Fruit fly (Drosophila melanogaster) whole organism, wandering third instar larva: ENCODE measurements around the gene Arc42.

Experiments
- Abd-B ChIP-seq: fragments of >200 bp; optimal IDR thresholded peaks from 2 replicates; lab custom pipeline; 2017; ENCODE audit warnings: missing biosample characterization, missing genetic modification characterization
- CG32264 ChIP-seq: fragments of 200-800 bp; sonication (Bioruptor generic); optimal IDR thresholded peaks from 2 replicates; lab custom pipeline; 2016; ENCODE audit warnings: missing biosample characterization, missing genetic modification characterization
- CG9705 ChIP-seq: fragments of 200-800 bp; sonication (Bioruptor generic); optimal IDR thresholded peaks from 2 replicates; lab custom pipeline; 2018; ENCODE audit warnings: missing biosample characterization, mild to moderate bottlenecking, missing genetic modification characterization
- Dif ChIP-seq: fragments of 200-275, 200-300 bp; sonication (Bioruptor generic); optimal IDR thresholded peaks from 2 replicates; lab custom pipeline; 2018; ENCODE audit warnings: missing biosample characterization, missing genetic modification characterization; ENCODE audit not compliant: partially characterized antibody
- GATAd ChIP-seq: sonication (Bioruptor generic); optimal IDR thresholded peaks from 2 replicates; lab custom pipeline; 2016; ENCODE audit warnings: missing biosample characterization, missing genetic modification characterization
- HLH106 ChIP-seq: fragments of 200-800 bp; optimal IDR thresholded peaks from 3 replicates; lab custom pipeline; 2019; ENCODE audit warnings: missing biosample characterization, mild to moderate bottlenecking, missing genetic modification characterization, moderate library complexity
- Hnf4 ChIP-seq: fragments of 200-800 bp; sonication (Bioruptor generic); optimal IDR thresholded peaks from 2 replicates; lab custom pipeline; 2016; ENCODE audit warnings: missing biosample characterization, mild to moderate bottlenecking, missing genetic modification characterization
- Hr78 ChIP-seq: fragments of >200 bp; optimal IDR thresholded peaks from 2 replicates; lab custom pipeline; 2017; ENCODE audit warnings: missing biosample characterization, missing genetic modification characterization
- Hr83 ChIP-seq: fragments of 200-300 bp; sonication (Bioruptor generic); optimal IDR thresholded peaks from 2 replicates; lab custom pipeline; 2016; ENCODE audit warnings: missing biosample characterization, mild to moderate bottlenecking, missing genetic modification characterization, moderate library complexity; ENCODE audit not compliant: poor library complexity, severe bottlenecking
- Jra ChIP-seq: sonication (Bioruptor generic); optimal IDR thresholded peaks from 2 replicates; lab custom pipeline; 2016; ENCODE audit warnings: missing biosample characterization, missing genetic modification characterization
- Mio ChIP-seq: sonication (Bioruptor generic); optimal IDR thresholded peaks from 2 replicates; lab custom pipeline; 2016; ENCODE audit warnings: missing biosample characterization, missing genetic modification characterization
- Myc ChIP-seq: fragments of >200 bp; optimal IDR thresholded peaks from 2 replicates; lab custom pipeline; 2017
- N ChIP-seq: fragments of >200 bp; optimal IDR thresholded peaks from 2 replicates; lab custom pipeline; 2018; ENCODE audit warnings: missing biosample characterization, missing external identifiers, missing genetic modification characterization
- OdsH ChIP-seq: fragments of 200-800 bp; sonication (Bioruptor generic); optimal IDR thresholded peaks from 2 replicates; lab custom pipeline; 2016; ENCODE audit warnings: missing biosample characterization, mild to moderate bottlenecking, missing genetic modification characterization
- Rel ChIP-seq, 2 experiments: fragments of 200-800 bp; sonication (Bioruptor generic) in 1 of 2; optimal IDR thresholded peaks; 2 replicates in 1 of 2; 3 replicates in 1 of 2; lab custom pipeline; 2016 to 2019; ENCODE audit warnings: mild to moderate bottlenecking in 2 of 2, missing biosample characterization in 2 of 2, missing genetic modification characterization in 2 of 2, moderate library complexity in 1 of 2
- Sp1 ChIP-seq: fragments of 200-800 bp; sonication (Bioruptor generic); optimal IDR thresholded peaks from 3 replicates; lab custom pipeline; 2019; ENCODE audit warnings: missing biosample characterization, mild to moderate bottlenecking, missing genetic modification characterization, moderate library complexity
- Vsx2 ChIP-seq: fragments of 200-300, 225-300 bp; sonication (Bioruptor generic); optimal IDR thresholded peaks from 2 replicates; lab custom pipeline; 2018; ENCODE audit warnings: missing biosample characterization, missing genetic modification characterization; ENCODE audit not compliant: partially characterized antibody
- br ChIP-seq: fragments of 200-800 bp; sonication (Bioruptor generic); optimal IDR thresholded peaks from 2 replicates; lab custom pipeline; 2016; ENCODE audit warnings: missing biosample characterization, missing genetic modification characterization
- brk ChIP-seq: fragments of 200-800 bp; sonication (Bioruptor generic); optimal IDR thresholded peaks from 2 replicates; lab custom pipeline; 2016; ENCODE audit warnings: missing biosample characterization, mild to moderate bottlenecking, missing genetic modification characterization
- dl ChIP-seq, 2 experiments: fragments of 175-275, 200-275 bp in 1 of 2; fragments of 200-275 bp in 1 of 2; sonication (Bioruptor generic); optimal IDR thresholded peaks; lab custom pipeline; 2018; ENCODE audit warnings: mild to moderate bottlenecking in 2 of 2, missing biosample characterization in 2 of 2, missing genetic modification characterization in 2 of 2, moderate library complexity in 2 of 2; ENCODE audit not compliant: partially characterized antibody in 2 of 2, insufficient read depth in 1 of 2
- dmrt93B ChIP-seq: fragments of 200-800 bp; sonication (Bioruptor generic); optimal IDR thresholded peaks from 2 replicates; lab custom pipeline; 2018; ENCODE audit warnings: missing biosample characterization, mild to moderate bottlenecking, missing genetic modification characterization
- dsf ChIP-seq: sonication (Bioruptor generic); optimal IDR thresholded peaks from 2 replicates; lab custom pipeline; 2016; ENCODE audit warnings: missing biosample characterization, missing genetic modification characterization, borderline replicate concordance
- ey ChIP-seq: fragments of 200-800 bp; sonication (Bioruptor generic); optimal IDR thresholded peaks from 2 replicates; lab custom pipeline; 2016; ENCODE audit warnings: missing biosample characterization, missing genetic modification characterization
- foxo ChIP-seq, 2 experiments: fragments of 200-800 bp; sonication (Bioruptor generic); optimal IDR thresholded peaks; 2 replicates in 1 of 2; 3 replicates in 1 of 2; lab custom pipeline; 2016 to 2017; ENCODE audit warnings: missing biosample characterization in 2 of 2, missing genetic modification characterization in 2 of 2
- fru ChIP-seq: fragments of 200-800 bp; sonication (Bioruptor generic); optimal IDR thresholded peaks from 3 replicates; lab custom pipeline; 2016; ENCODE audit warnings: missing biosample characterization, mild to moderate bottlenecking, missing genetic modification characterization
- h ChIP-seq: fragments of 200-800 bp; sonication (Bioruptor generic); optimal IDR thresholded peaks from 3 replicates; lab custom pipeline; 2016; ENCODE audit warnings: missing biosample characterization, mild to moderate bottlenecking, missing genetic modification characterization
- jim ChIP-seq: fragments of 175-275, 200-325 bp; sonication (Bioruptor generic); optimal IDR thresholded peaks from 2 replicates; lab custom pipeline; 2016; ENCODE audit warnings: missing biosample characterization, mild to moderate bottlenecking, missing genetic modification characterization
- lola ChIP-seq: fragments of >200 bp; optimal IDR thresholded peaks from 2 replicates; lab custom pipeline; 2017; ENCODE audit warnings: missing biosample characterization, missing genetic modification characterization
- pan ChIP-seq: fragments of >200 bp; optimal IDR thresholded peaks from 2 replicates; lab custom pipeline; 2017
- rgr ChIP-seq: fragments of 200-800 bp; sonication (Bioruptor generic); optimal IDR thresholded peaks from 3 replicates; lab custom pipeline; 2016; ENCODE audit warnings: missing biosample characterization, mild to moderate bottlenecking, missing genetic modification characterization
- sage ChIP-seq: fragments of 200-800 bp; sonication (Bioruptor generic); optimal IDR thresholded peaks from 2 replicates; lab custom pipeline; 2016; ENCODE audit warnings: missing biosample characterization, mild to moderate bottlenecking, missing genetic modification characterization
- sv ChIP-seq: fragments of 200-800 bp; sonication (Bioruptor generic); optimal IDR thresholded peaks from 3 replicates; lab custom pipeline; 2016; ENCODE audit warnings: missing biosample characterization, missing genetic modification characterization
- tai ChIP-seq: sonication (Bioruptor generic); optimal IDR thresholded peaks from 2 replicates; lab custom pipeline; 2016; ENCODE audit warnings: missing biosample characterization, missing genetic modification characterization
- woc ChIP-seq: sonication (Bioruptor generic); optimal IDR thresholded peaks from 2 replicates; lab custom pipeline; 2016; ENCODE audit warnings: missing biosample characterization, mild to moderate bottlenecking, missing genetic modification characterization

Gene Arc42

DNA sequence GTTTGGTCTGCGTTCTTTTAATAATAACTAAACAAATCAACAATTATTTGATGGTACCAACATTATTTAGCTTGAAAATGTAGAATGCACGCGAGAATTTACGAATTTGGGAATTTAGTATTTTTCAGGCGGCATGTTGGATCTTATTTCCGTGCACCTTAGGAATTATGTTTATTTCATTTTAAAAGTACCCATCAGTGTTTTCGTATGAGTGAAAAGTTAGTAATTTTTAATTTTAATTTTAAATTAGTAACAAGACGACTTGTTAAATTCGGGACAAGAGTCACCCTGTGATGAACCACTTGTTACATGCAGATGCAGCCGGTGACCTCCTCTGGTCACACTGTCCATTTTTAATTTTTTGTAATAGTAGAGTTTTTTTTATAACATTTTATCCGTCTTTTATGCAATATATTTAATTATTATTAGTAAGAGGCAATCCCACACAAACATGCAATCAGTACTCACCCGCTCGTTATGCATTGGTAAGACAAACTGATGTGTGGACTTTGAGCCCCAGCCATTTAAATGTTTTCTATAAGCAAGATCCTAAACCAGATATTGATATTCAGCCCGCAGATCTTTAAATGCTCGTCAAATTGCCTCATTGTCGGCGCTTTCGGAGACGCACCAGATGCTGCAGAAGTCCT lies at the start of gene Arc42, which contains the start of gene CG17186:
Arc42 (plus strand) TSS at position 311 of the 650 bp plus-strand sequence.
CG17186 (minus strand) TSS at position 88 of the 650 bp plus-strand sequence.
- TF ChIP-seq tai (GFP tag; lab: Kevin White, UChicago) (no peak), N (GFP tag; lab: Kevin White, UChicago) (no peak), Vsx2 (GFP tag; lab: Kevin White, UChicago) (no peak), dsf (GFP tag; lab: Kevin White, UChicago) (no peak), pan (lab: Kevin White, UChicago) (no peak), Rel (GFP tag; optimal IDR thresholded peaks at IDR 0.05; lab: Kevin White, UChicago) (no peak), Rel (tag; optimal IDR thresholded peaks at IDR 0.05; lab: Kevin White, UChicago) (peak; percentile 72), CG9705 (no peak), Sp1 (GFP tag; lab: Kevin White, UChicago) (peak; percentile 1), Jra (GFP tag; lab: Kevin White, UChicago) (peak; percentile 62), HLH106 (peak; percentile 24), foxo (GFP tag; optimal IDR thresholded peaks at IDR 0.05; lab: Kevin White, UChicago) (peak in 1 of 2 experiments; percentile 46), jim (GFP tag; lab: Kevin White, UChicago) (no peak), Hnf4 (GFP tag; lab: Kevin White, UChicago) (peak; percentile 78), ey (GFP tag; lab: Kevin White, UChicago) (no peak), h (peak; percentile 51), sage (peak; percentile 50), dl (GFP tag; optimal IDR thresholded peaks at IDR 0.05; lab: Kevin White, UChicago; ENCODE audit: insufficient read depth in 1 of 2, partially characterized antibody in 2 of 2) (no peak), fru (GFP tag; lab: Kevin White, UChicago) (peak; percentile 32), OdsH (GFP tag; lab: Kevin White, UChicago) (no peak)

DNA sequence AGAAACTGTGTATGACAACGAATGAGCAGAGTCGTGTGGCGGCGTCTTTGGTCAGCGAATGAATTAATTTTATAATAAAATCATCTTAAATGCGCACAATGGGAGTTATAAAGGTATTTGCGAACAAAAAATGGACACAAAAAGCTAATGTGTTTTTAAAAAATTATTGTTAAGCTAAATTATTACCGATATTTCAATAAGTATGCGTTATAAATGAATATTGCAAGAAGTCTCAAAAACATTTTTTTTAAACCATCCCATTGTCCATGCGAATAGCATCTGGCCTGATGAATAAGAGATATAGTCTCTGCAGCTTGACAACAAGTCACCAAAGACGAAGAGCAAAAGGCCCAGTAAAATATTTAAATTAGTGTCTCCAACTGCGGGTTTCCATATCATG lies 46.6 kb upstream of the Arc42 start:
- no peak for TF ChIP-seq CG32264 (GFP tag; lab: Kevin White, UChicago)
- no peak for TF ChIP-seq br (GFP tag; lab: Kevin White, UChicago)
- TF ChIP-seq GATAd (GFP tag; lab: Kevin White, UChicago), result no peak
- no peak for TF ChIP-seq woc (GFP tag; lab: Kevin White, UChicago)
- no peak for TF ChIP-seq Hnf4 (GFP tag; lab: Kevin White, UChicago)
- no peak for TF ChIP-seq pan (lab: Kevin White, UChicago)
- no peak for TF ChIP-seq Hr83
- TF ChIP-seq sv, result peak; percentile 5
- no peak for TF ChIP-seq Hr78 (GFP tag; lab: Kevin White, UChicago)

DNA sequence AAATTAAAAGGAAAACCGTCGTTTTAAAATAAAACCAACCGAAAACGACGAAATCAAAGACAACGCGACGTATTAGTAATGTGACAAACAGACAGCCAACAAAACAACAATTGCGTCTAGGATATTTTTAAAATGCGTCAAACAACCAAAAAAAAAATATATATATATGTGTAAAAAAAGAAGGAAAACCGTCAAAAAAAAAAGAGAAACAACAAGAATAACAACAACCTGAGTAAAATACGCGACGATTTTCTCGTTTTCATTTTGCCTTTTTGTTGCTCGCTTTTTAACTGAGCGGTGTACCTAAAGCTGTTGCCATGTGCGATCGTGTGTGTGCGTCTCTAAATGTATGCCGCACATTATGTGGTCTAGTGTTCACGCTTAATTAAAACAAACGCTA lies 44.0 kb upstream of the Arc42 start:
- no peak for TF ChIP-seq HLH106
- TF ChIP-seq brk (GFP tag; lab: Kevin White, UChicago), result no peak

DNA sequence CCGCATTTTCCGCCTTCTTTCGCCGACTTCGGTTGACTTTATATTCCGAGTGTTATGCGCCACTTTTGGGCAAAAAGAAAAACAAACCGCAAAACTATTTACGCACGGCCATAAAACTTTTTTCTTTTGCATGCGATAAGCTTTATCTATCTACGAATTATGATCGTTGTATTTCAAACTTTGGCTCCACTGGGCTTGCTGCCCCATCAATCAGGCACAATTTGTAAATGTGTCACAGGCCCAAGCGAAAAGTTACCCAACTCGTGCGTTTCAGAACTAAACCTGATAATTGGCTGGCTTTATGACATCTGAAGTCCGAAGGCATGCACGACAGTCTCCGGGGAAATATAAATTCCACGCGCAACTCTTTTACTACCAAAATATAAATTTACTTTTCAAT lies 43.6 kb upstream of the Arc42 start:
- TF ChIP-seq N (GFP tag; lab: Kevin White, UChicago) (no peak), brk (GFP tag; lab: Kevin White, UChicago) (no peak)

DNA sequence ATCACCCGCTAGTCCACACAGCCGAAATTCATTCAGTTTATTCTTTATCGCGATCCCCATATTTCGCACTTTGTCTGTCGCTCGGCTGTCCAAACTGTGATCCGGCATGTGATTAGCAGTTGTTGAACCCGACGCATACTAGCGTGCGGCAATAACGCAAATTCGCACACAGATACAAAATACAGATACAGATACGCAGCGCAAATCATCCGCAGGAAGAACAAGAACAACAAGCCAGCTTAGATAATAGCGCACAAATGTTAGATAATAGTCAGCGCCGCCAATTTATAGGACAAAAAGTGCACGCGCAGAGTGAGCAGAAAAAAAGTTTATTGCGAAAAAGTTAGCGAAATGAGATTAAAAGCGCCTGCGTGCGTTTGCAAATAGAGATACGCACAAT lies 42.6 kb upstream of the Arc42 start:
- TF ChIP-seq CG32264 (GFP tag; lab: Kevin White, UChicago) (no peak), Dif (GFP tag; lab: Kevin White, UChicago) (no peak), Abd-B (GFP tag; lab: Kevin White, UChicago) (no peak), dsf (GFP tag; lab: Kevin White, UChicago) (no peak), Myc (lab: Kevin White, UChicago) (no peak), dmrt93B (GFP tag; lab: Kevin White, UChicago) (no peak), Mio (GFP tag; lab: Kevin White, UChicago) (no peak), woc (GFP tag; lab: Kevin White, UChicago) (no peak), lola (no peak), pan (lab: Kevin White, UChicago) (no peak), sage (no peak), Hr83 (no peak), CG9705 (no peak), Jra (GFP tag; lab: Kevin White, UChicago) (no peak), rgr (GFP tag; lab: Kevin White, UChicago) (no peak), jim (GFP tag; lab: Kevin White, UChicago) (no peak), tai (GFP tag; lab: Kevin White, UChicago) (no peak)
